Fruit fly (Drosophila melanogaster) whole organism, prepupa: ENCODE data around the gene puc.

Source experiments
- CG6163 ChIP-seq: fragments of 200-800 bp; sonication (Bioruptor generic); IDR thresholded peaks from 3 replicates; pipeline ENCODE4 v1.3.6; 2022; ENCODE audit warnings: missing biosample characterization, missing genetic modification characterization
- Hr38 ChIP-seq: sonication (Bioruptor generic); optimal IDR thresholded peaks from 2 replicates; lab custom pipeline; 2016; ENCODE audit warnings: missing biosample characterization, missing genetic modification characterization
- Hr39 ChIP-seq: fragments of 200-800 bp; sonication (Bioruptor generic); optimal IDR thresholded peaks from 2 replicates; lab custom pipeline; 2016; ENCODE audit warnings: missing biosample characterization, missing genetic modification characterization
- Smox ChIP-seq: fragments of 200-800 bp; sonication (Bioruptor generic); optimal IDR thresholded peaks from 3 replicates; lab custom pipeline; 2016; ENCODE audit warnings: missing biosample characterization, missing genetic modification characterization
- Sox15 ChIP-seq: fragments of 200-800 bp; sonication (Bioruptor generic); optimal IDR thresholded peaks from 3 replicates; lab custom pipeline; 2016; ENCODE audit warnings: missing biosample characterization, missing genetic modification characterization
- achi ChIP-seq: fragments of 200-800 bp; sonication (Bioruptor generic); optimal IDR thresholded peaks from 3 replicates; lab custom pipeline; 2016; ENCODE audit warnings: missing biosample characterization, missing genetic modification characterization
- pdm3 ChIP-seq: fragments of 200-800 bp; sonication (Bioruptor generic); optimal IDR thresholded peaks from 3 replicates; lab custom pipeline; 2016; ENCODE audit warnings: missing biosample characterization, missing genetic modification characterization

dm6 chr3R:8105088-8105542 lies at the start of gene puc:
- peak; percentile 34 for TF ChIP-seq achi
- no peak for TF ChIP-seq Sox15 (GFP tag; lab: Kevin White, UChicago)
- peak; percentile 31 for TF ChIP-seq Smox (GFP tag; lab: Kevin White, UChicago)
- TF ChIP-seq Hr39 (GFP tag; lab: Kevin White, UChicago), result peak; percentile 3
- no peak for TF ChIP-seq CG6163 (GFP tag; lab: Robert Waterston, UW)
- no peak for TF ChIP-seq Hr38 (GFP tag; lab: Kevin White, UChicago)
- TF ChIP-seq pdm3 (GFP tag; lab: Kevin White, UChicago), result peak; percentile 23
